Worm (Caenorhabditis elegans) whole organism, L4 larva: ENCODE measurements around the gene K10H10.9.

Experiments
- aly-2 ChIP-seq: sonication (generic microtip); optimal IDR thresholded peaks from 2 replicates; lab custom pipeline; 2018; ENCODE audit warnings: missing biosample characterization, missing genetic modification characterization
- mep-1 ChIP-seq: fragments of 150-350 bp; sonication (generic microtip); optimal IDR thresholded peaks from 3 replicates; lab custom pipeline; 2014; ENCODE audit warnings: missing biosample characterization, missing genetic modification characterization
- pha-4 ChIP-seq, 2 experiments: fragments of 150-350 bp in 1 of 2; fragments of 200-800 bp in 1 of 2; sonication (Bioruptor generic) in 1 of 2; IDR thresholded peaks in 1 of 2; optimal IDR thresholded peaks in 1 of 2; 2 replicates each; pipeline versions ENCODE4 v1.3.6 to Lab custom; 2014 to 2022; ENCODE audit warnings: missing genetic modification characterization in 2 of 2, missing genetic modification reagents in 2 of 2, missing biosample characterization in 1 of 2, missing compliant biosample characterization in 1 of 2
- unc-39 ChIP-seq: sonication (generic microtip); optimal IDR thresholded peaks from 2 replicates; lab custom pipeline; 2017; ENCODE audit warnings: missing biosample characterization, missing genetic modification characterization
- unc-62 ChIP-seq, 3 experiments: fragments of 150-350 bp in 1 of 3; sonication (generic microtip); optimal IDR thresholded peaks in 2 of 3; peaks in 1 of 3; 1 replicate in 1 of 3; 2 replicates in 2 of 3; lab custom pipeline; 2014 to 2017; ENCODE audit warnings: missing biosample characterization in 3 of 3, missing genetic modification characterization in 3 of 3, missing genetic modification reagents in 3 of 3, missing genotype in 1 of 3
- zag-1 ChIP-seq: fragments of 150-350 bp; optimal IDR thresholded peaks from 2 replicates; lab custom pipeline; 2014; ENCODE audit warnings: missing biosample characterization, missing genetic modification characterization

ce11 chrII:14540551-14540950, 25.6 kb upstream of the K10H10.9 start:
- TF ChIP-seq unc-62 (GFP tag; optimal IDR thresholded peaks at IDR 0.05 in 1 of 2; lab: Kevin White, UChicago) (no peak), unc-62 (tag; optimal IDR thresholded peaks at IDR 0.05; lab: Kevin White, UChicago) (no peak), mep-1 (tag; lab: Kevin White, UChicago) (no peak), pha-4 (GFP tag; IDR thresholded peaks at IDR 0.05; lab: Robert Waterston, UW) (no peak), pha-4 (tag; optimal IDR thresholded peaks at IDR 0.05; lab: Kevin White, UChicago) (no peak), unc-39 (tag; lab: Kevin White, UChicago) (no peak), aly-2 (no peak), zag-1 (tag; lab: Kevin White, UChicago) (no peak)
